Fruit fly (Drosophila melanogaster) whole organism, adult: ENCODE data around the gene prd.

Source experiments
- CG1620 ChIP-seq: fragments of 200-800 bp; sonication (Bioruptor generic); optimal IDR thresholded peaks from 2 replicates; lab custom pipeline; 2016; ENCODE audit warnings: missing biosample characterization, missing genetic modification characterization
- Crg-1 ChIP-seq: fragments of 200-800 bp; sonication (Bioruptor generic); optimal IDR thresholded peaks from 2 replicates; lab custom pipeline; 2016; ENCODE audit warnings: missing biosample characterization, missing genetic modification characterization
- cnc ChIP-seq, 2 experiments: fragments of >200 bp; optimal IDR thresholded peaks; 2 replicates each; lab custom pipeline; 2017
- kay ChIP-seq: fragments of 200-800 bp; sonication (Bioruptor generic); peaks from one replicate; lab custom pipeline; 2016; ENCODE audit warnings: missing biosample characterization, missing genetic modification characterization, borderline replicate concordance
- ovo ChIP-seq: fragments of 200-800 bp; sonication (Bioruptor generic); optimal IDR thresholded peaks from 2 replicates; lab custom pipeline; 2016; ENCODE audit warnings: missing biosample characterization, missing genetic modification characterization

dm6 chr2L:12040510-12040909 lies 45.1 kb downstream of the prd start, which contains the start of gene CG6766:
- TF ChIP-seq kay (GFP tag; lab: Kevin White, UChicago) (no peak), Crg-1 (GFP tag; lab: Kevin White, UChicago) (no peak), ovo (no peak), cnc (optimal IDR thresholded peaks at IDR 0.05; lab: Kevin White, UChicago) (no peak), CG1620 (GFP tag; lab: Kevin White, UChicago) (no peak)
